Fruit fly (Drosophila melanogaster) whole organism, embryonic: ENCODE measurements around the gene Arv1.
A peak's percentile ranks its signal among the peaks of the same experiment; 100 is the strongest.

Experiments used
- CG10267 ChIP-seq: fragments of 200-800 bp; sonication (Bioruptor generic); optimal IDR thresholded peaks from 2 replicates; lab custom pipeline; 2018; ENCODE audit warnings: missing biosample characterization, mild to moderate bottlenecking, missing genetic modification characterization, moderate library complexity
- CG10321 ChIP-seq: fragments of 200-800 bp; sonication (Bioruptor generic); IDR thresholded peaks from 2 replicates; pipeline ENCODE4 v1.3.6; 2022; ENCODE audit warnings: missing biosample characterization, missing genetic modification characterization
- CG10959 ChIP-seq: fragments of 200-800 bp; sonication (Bioruptor generic); IDR thresholded peaks from 2 replicates; pipeline ENCODE4 v1.3.6; 2022; ENCODE audit warnings: missing biosample characterization, missing genetic modification characterization
- CG11504 ChIP-seq: fragments of 200-800 bp; sonication (Bioruptor generic); optimal IDR thresholded peaks from 3 replicates; lab custom pipeline; 2019; ENCODE audit warnings: missing biosample characterization, mild to moderate bottlenecking, missing genetic modification characterization, moderate library complexity
- CG13287 ChIP-seq: fragments of 200-800 bp; sonication (Bioruptor generic); IDR thresholded peaks from 2 replicates; pipeline ENCODE4 v1.3.6; 2022; ENCODE audit warnings: missing biosample characterization, missing genetic modification characterization; ENCODE audit not compliant: partially characterized antibody
- CG14710 ChIP-seq: fragments of 200-800 bp; sonication (Bioruptor generic); optimal IDR thresholded peaks from 3 replicates; lab custom pipeline; 2019; ENCODE audit warnings: missing biosample characterization, mild to moderate bottlenecking, missing genetic modification characterization, moderate library complexity
- CG1529 ChIP-seq: fragments of 200-800 bp; sonication (Bioruptor generic); optimal IDR thresholded peaks from 3 replicates; lab custom pipeline; 2018; ENCODE audit warnings: missing biosample characterization, missing genetic modification characterization
- CG15479 ChIP-seq: fragments of 200-800 bp; sonication (Bioruptor generic); optimal IDR thresholded peaks from 3 replicates; lab custom pipeline; 2019; ENCODE audit warnings: missing biosample characterization, mild to moderate bottlenecking, missing genetic modification characterization, moderate library complexity
- CG17359 ChIP-seq: fragments of 200-800 bp; sonication (Bioruptor generic); optimal IDR thresholded peaks from 3 replicates; lab custom pipeline; 2018; ENCODE audit warnings: missing biosample characterization, mild to moderate bottlenecking, missing genetic modification characterization, moderate library complexity
- CG17829 ChIP-seq: fragments of 200-800 bp; optimal IDR thresholded peaks from 2 replicates; lab custom pipeline; 2019; ENCODE audit warnings: missing biosample characterization, mild to moderate bottlenecking, missing genetic modification characterization, moderate library complexity
- CG17912 ChIP-seq: fragments of 200-800 bp; sonication (Bioruptor generic); optimal IDR thresholded peaks from 2 replicates; lab custom pipeline; 2018; ENCODE audit warnings: missing biosample characterization, mild to moderate bottlenecking, missing genetic modification characterization
- CG30020 ChIP-seq: fragments of 200-800 bp; optimal IDR thresholded peaks from 2 replicates; lab custom pipeline; 2019; ENCODE audit warnings: missing biosample characterization, mild to moderate bottlenecking, missing genetic modification characterization, moderate library complexity
- CG30403 ChIP-seq: fragments of 200-800 bp; sonication (Bioruptor generic); optimal IDR thresholded peaks from 3 replicates; lab custom pipeline; 2016; ENCODE audit warnings: missing biosample characterization, missing genetic modification characterization
- CG3995 ChIP-seq: fragments of 200-800 bp; sonication (Bioruptor generic); optimal IDR thresholded peaks from 3 replicates; lab custom pipeline; 2016; ENCODE audit warnings: missing biosample characterization, missing genetic modification characterization
- CG4617 ChIP-seq: fragments of 200-800 bp; sonication (Bioruptor generic); optimal IDR thresholded peaks from 3 replicates; lab custom pipeline; 2016; ENCODE audit warnings: missing biosample characterization, missing genetic modification characterization, borderline replicate concordance
- CG4707 ChIP-seq: fragments of 200-800 bp; sonication (Bioruptor generic); optimal IDR thresholded peaks from 2 replicates; lab custom pipeline; 2018; ENCODE audit warnings: missing biosample characterization, mild to moderate bottlenecking, missing genetic modification characterization, moderate library complexity
- CG4854 ChIP-seq: fragments of 200-800 bp; sonication (Bioruptor generic); optimal IDR thresholded peaks from 2 replicates; lab custom pipeline; 2016; ENCODE audit warnings: missing biosample characterization, missing genetic modification characterization, inconsistent platforms
- CG6272 ChIP-seq: fragments of 200-800 bp; sonication (Bioruptor generic); IDR thresholded peaks from 2 replicates; pipeline ENCODE4 v1.3.6; 2022; ENCODE audit warnings: missing biosample characterization, missing genetic modification characterization
- CG7357 ChIP-seq: fragments of 200-800 bp; sonication (Bioruptor generic); IDR thresholded peaks from 3 replicates; pipeline ENCODE4 v1.3.6; 2022; ENCODE audit warnings: missing biosample characterization, missing genetic modification characterization
- CG7839 ChIP-seq: fragments of 200-800 bp; sonication (Bioruptor generic); optimal IDR thresholded peaks from 3 replicates; lab custom pipeline; 2018; ENCODE audit warnings: missing biosample characterization, mild to moderate bottlenecking, missing genetic modification characterization, moderate library complexity
- CG7963 ChIP-seq: fragments of 200-800 bp; sonication (Bioruptor generic); IDR thresholded peaks from 3 replicates; pipeline ENCODE4 v1.3.6; 2022; ENCODE audit warnings: missing biosample characterization, missing genetic modification characterization; ENCODE audit not compliant: partially characterized antibody
- CG8290 ChIP-seq, 3 experiments: fragments of 200-800 bp; sonication (Bioruptor generic); optimal IDR thresholded peaks; 2 replicates each; lab custom pipeline; 2016 to 2019; ENCODE audit warnings: missing biosample characterization in 3 of 3, missing genetic modification characterization in 3 of 3, mild to moderate bottlenecking in 2 of 3, moderate library complexity in 1 of 3
- CG9437 ChIP-seq: fragments of 200-800 bp; sonication (Bioruptor generic); optimal IDR thresholded peaks from 2 replicates; lab custom pipeline; 2018; ENCODE audit warnings: missing biosample characterization, mild to moderate bottlenecking, missing genetic modification characterization
- Deaf1 ChIP-seq: fragments of 200-800 bp; optimal IDR thresholded peaks from 3 replicates; lab custom pipeline; 2019; ENCODE audit warnings: missing biosample characterization, mild to moderate bottlenecking, missing genetic modification characterization, moderate library complexity
- Dp ChIP-seq: fragments of 200-800 bp; sonication (Bioruptor generic); optimal IDR thresholded peaks from 2 replicates; lab custom pipeline; 2018; ENCODE audit warnings: missing biosample characterization, mild to moderate bottlenecking, missing genetic modification characterization, moderate library complexity
- Fer3 ChIP-seq: fragments of 200-800 bp; sonication (Bioruptor generic); optimal IDR thresholded peaks from 2 replicates; lab custom pipeline; 2018; ENCODE audit warnings: missing biosample characterization, mild to moderate bottlenecking, missing genetic modification characterization, moderate library complexity
- Hr3 ChIP-seq: fragments of 200-800 bp; sonication (Bioruptor generic); optimal IDR thresholded peaks from 3 replicates; lab custom pipeline; 2016; ENCODE audit warnings: missing biosample characterization, missing genetic modification characterization
- MBD-R2 ChIP-seq: fragments of 200-800 bp; sonication (Bioruptor generic); IDR thresholded peaks from 2 replicates; pipeline ENCODE4 v1.3.6; 2022; ENCODE audit warnings: missing biosample characterization, missing genetic modification characterization
- Med ChIP-seq: fragments of 200-800 bp; sonication (Bioruptor generic); peaks from one replicate; lab custom pipeline; 2016; ENCODE audit warnings: missing biosample characterization, missing genetic modification characterization, mild to moderate bottlenecking, inconsistent platforms, moderate library complexity
- NFAT ChIP-seq: fragments of 200-800 bp; sonication (Bioruptor generic); IDR thresholded peaks from 2 replicates; pipeline ENCODE4 v1.3.6; 2022; ENCODE audit warnings: missing biosample characterization, missing genetic modification characterization
- Oli ChIP-seq: fragments of 200-800 bp; sonication (Bioruptor generic); optimal IDR thresholded peaks from 2 replicates; lab custom pipeline; 2018; ENCODE audit warnings: missing biosample characterization, mild to moderate bottlenecking, missing genetic modification characterization, moderate library complexity
- Opbp ChIP-seq: fragments of 200-800 bp; sonication (Bioruptor generic); IDR thresholded peaks from 3 replicates; pipeline ENCODE4 v1.3.6; 2022; ENCODE audit warnings: missing biosample characterization, missing genetic modification characterization; ENCODE audit not compliant: partially characterized antibody
- Scr ChIP-seq: fragments of 200-800 bp; sonication (Bioruptor generic); IDR thresholded peaks from 2 replicates; pipeline ENCODE4 v1.3.6; 2022; ENCODE audit warnings: missing biosample characterization, missing genetic modification characterization; ENCODE audit not compliant: partially characterized antibody
- YL-1 ChIP-seq: fragments of 200-800 bp; sonication (Bioruptor generic); optimal IDR thresholded peaks from 3 replicates; lab custom pipeline; 2017; ENCODE audit warnings: missing biosample characterization, mild to moderate bottlenecking, missing genetic modification characterization
- ara ChIP-seq: fragments of 200-800 bp; sonication (Bioruptor generic); IDR thresholded peaks from 2 replicates; pipeline ENCODE4 v1.3.6; 2022; ENCODE audit warnings: missing biosample characterization, missing genetic modification characterization
- croc ChIP-seq: fragments of 200-800 bp; sonication (Bioruptor generic); conservative IDR thresholded peaks from 3 replicates; pipeline ENCODE4 v1.3.6; 2022; ENCODE audit warnings: missing biosample characterization, missing genetic modification characterization
- cwo ChIP-seq: fragments of 200-800 bp; sonication (Bioruptor generic); optimal IDR thresholded peaks from 3 replicates; lab custom pipeline; 2017; ENCODE audit warnings: missing biosample characterization, missing genetic modification characterization, mild to moderate bottlenecking, moderate library complexity, missing genetic modification reagents
- dm ChIP-seq: fragments of 200-800 bp; sonication (Bioruptor generic); optimal IDR thresholded peaks from 3 replicates; lab custom pipeline; 2016; ENCODE audit warnings: missing biosample characterization, missing genetic modification characterization
- ewg ChIP-seq: fragments of 200-800 bp; sonication (Bioruptor generic); optimal IDR thresholded peaks from 3 replicates; lab custom pipeline; 2017; ENCODE audit warnings: mild to moderate bottlenecking, missing biosample characterization, missing genetic modification reagents, missing genetic modification characterization
- gce ChIP-seq: fragments of 200-800 bp; sonication (Bioruptor generic); IDR thresholded peaks from 3 replicates; pipeline ENCODE4 v1.3.6; 2022; ENCODE audit warnings: missing biosample characterization, missing genetic modification characterization
- gfzf ChIP-seq: fragments of 200-800 bp; sonication (Bioruptor generic); optimal IDR thresholded peaks from 2 replicates; lab custom pipeline; 2016; ENCODE audit warnings: missing biosample characterization, mild to moderate bottlenecking, missing genetic modification characterization, moderate library complexity
- jumu ChIP-seq: fragments of 200-800 bp; sonication (Bioruptor generic); optimal IDR thresholded peaks from 3 replicates; lab custom pipeline; 2016; ENCODE audit warnings: missing biosample characterization, missing genetic modification characterization
- nerfin-1 ChIP-seq: fragments of 200-800 bp; sonication (Bioruptor generic); optimal IDR thresholded peaks from 3 replicates; lab custom pipeline; 2019; ENCODE audit warnings: missing biosample characterization, mild to moderate bottlenecking, missing genetic modification characterization, moderate library complexity
- pho ChIP-seq: fragments of 200-800 bp; sonication (Bioruptor generic); optimal IDR thresholded peaks from 2 replicates; lab custom pipeline; 2016; ENCODE audit warnings: missing biosample characterization, missing genetic modification characterization
- phol ChIP-seq: fragments of 200-800 bp; sonication (Bioruptor generic); optimal IDR thresholded peaks from 3 replicates; lab custom pipeline; 2018; ENCODE audit warnings: missing biosample characterization, mild to moderate bottlenecking, missing genetic modification characterization, moderate library complexity
- repo ChIP-seq: fragments of 200-800 bp; sonication (Bioruptor generic); optimal IDR thresholded peaks from 2 replicates; lab custom pipeline; 2016; ENCODE audit warnings: missing biosample characterization, missing genetic modification characterization
- sr ChIP-seq: fragments of 200-800 bp; sonication (Bioruptor generic); IDR thresholded peaks from 3 replicates; pipeline ENCODE4 v1.3.6; 2022; ENCODE audit warnings: missing biosample characterization, missing genetic modification characterization
- trem ChIP-seq: fragments of 200-800 bp; optimal IDR thresholded peaks from 3 replicates; lab custom pipeline; 2019; ENCODE audit warnings: missing biosample characterization, mild to moderate bottlenecking, missing genetic modification characterization, moderate library complexity
- zen ChIP-seq: fragments of 200-800 bp; sonication (Bioruptor generic); optimal IDR thresholded peaks from 3 replicates; lab custom pipeline; 2018; ENCODE audit warnings: missing biosample characterization, mild to moderate bottlenecking, missing genetic modification characterization, moderate library complexity

The Arv1 gene

DNA sequence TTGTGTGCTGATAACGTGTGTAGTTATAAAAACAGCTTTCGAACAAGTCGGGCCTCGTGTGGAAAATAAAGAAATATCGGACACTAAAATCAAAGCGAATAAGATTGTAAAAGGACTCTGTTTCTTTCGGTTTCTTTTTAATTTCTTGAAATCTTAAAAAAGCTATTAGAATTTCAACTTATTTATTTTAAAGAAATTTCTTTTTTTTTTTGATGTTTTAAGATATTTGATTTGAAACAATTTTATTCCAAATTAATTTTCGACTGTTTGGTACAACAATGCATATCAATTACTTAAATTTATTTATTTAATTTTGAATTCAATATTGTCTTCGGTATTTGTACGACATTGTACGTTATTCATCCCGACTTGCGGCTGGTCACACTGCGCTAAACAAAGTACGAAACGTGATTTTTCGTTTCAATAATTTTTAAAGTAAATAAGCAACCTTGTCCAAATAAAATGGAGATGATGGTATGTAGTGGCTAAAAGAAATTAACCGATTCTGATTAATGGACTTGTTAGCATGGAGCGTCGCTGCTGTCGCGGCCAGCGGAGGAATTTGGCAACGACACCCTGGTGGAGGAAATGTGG is 36.3 kb downstream of the Arv1 start, which contains the start of the genes CG7202 and CG7519:
Gene CG7202, minus strand, starts transcription at position 51 of the 594 bp plus-strand sequence.
Gene CG7519, plus strand, starts transcription at position 361 of the 594 bp plus-strand sequence.
- TF ChIP-seq CG3995 = peak; percentile 43
- peak; percentile 24 for TF ChIP-seq Med (GFP tag; lab: Kevin White, UChicago)
- TF ChIP-seq YL-1 (GFP tag; lab: Kevin White, UChicago) = peak; percentile 33
- TF ChIP-seq Opbp (GFP tag; lab: Robert Waterston, UW) = no peak
- peak; percentile 33 for TF ChIP-seq nerfin-1
- no peak for TF ChIP-seq croc (GFP tag; lab: Robert Waterston, UW)
- TF ChIP-seq CG4854 (GFP tag; lab: Kevin White, UChicago) = no peak
- no peak for TF ChIP-seq Deaf1 (tag; lab: Kevin White, UChicago)
- TF ChIP-seq zen (tag; lab: Kevin White, UChicago) = no peak
- no peak for TF ChIP-seq CG4707 (GFP tag; lab: Kevin White, UChicago)
- no peak for TF ChIP-seq Oli (tag; lab: Kevin White, UChicago)
- TF ChIP-seq CG7839 (tag; lab: Kevin White, UChicago) = no peak
- TF ChIP-seq CG10959 = no peak
- TF ChIP-seq sr (GFP tag; lab: Robert Waterston, UW) = no peak
- TF ChIP-seq CG6272 = no peak
- no peak for TF ChIP-seq CG17912
- no peak for TF ChIP-seq CG30403
- peak; percentile 27; the same call in 1 of the 3 replicates for TF ChIP-seq gce
- no peak for TF ChIP-seq jumu (GFP tag; lab: Kevin White, UChicago)
- no peak for TF ChIP-seq CG15479 (GFP tag; lab: Kevin White, UChicago)
- no peak for TF ChIP-seq NFAT (GFP tag; lab: Robert Waterston, UW)
- no peak for TF ChIP-seq CG30020 (tag; lab: Kevin White, UChicago)
- TF ChIP-seq CG14710 (tag; lab: Kevin White, UChicago) = peak; percentile 9
- no peak for TF ChIP-seq repo (GFP tag; lab: Kevin White, UChicago)
- TF ChIP-seq CG8290 (GFP tag; optimal IDR thresholded peaks at IDR 0.05; lab: Kevin White, UChicago) = peak; percentile 13
- TF ChIP-seq CG8290 (tag; optimal IDR thresholded peaks at IDR 0.05; lab: Kevin White, UChicago) = no peak
- no peak for TF ChIP-seq CG7963 (GFP tag; lab: Robert Waterston, UW)
- TF ChIP-seq Hr3 (GFP tag; lab: Kevin White, UChicago) = no peak
- peak; percentile 47 for TF ChIP-seq trem
- peak; percentile 14 for TF ChIP-seq CG17829 (tag; lab: Kevin White, UChicago)
- peak; percentile 8 for TF ChIP-seq CG10267 (tag; lab: Kevin White, UChicago)
- no peak for TF ChIP-seq CG9437 (GFP tag; lab: Kevin White, UChicago)
- TF ChIP-seq cwo = no peak
- TF ChIP-seq phol (tag; lab: Kevin White, UChicago) = peak; percentile 9
- no peak for TF ChIP-seq CG10321 (GFP tag; lab: Robert Waterston, UW)
- TF ChIP-seq Dp (GFP tag; lab: Kevin White, UChicago) = peak; percentile 42
- TF ChIP-seq ewg (GFP tag; lab: Kevin White, UChicago) = no peak
- no peak for TF ChIP-seq CG7357 (GFP tag; lab: Robert Waterston, UW)
- TF ChIP-seq pho (GFP tag; lab: Kevin White, UChicago) = no peak
- TF ChIP-seq CG11504 (tag; lab: Kevin White, UChicago) = no peak
- TF ChIP-seq gfzf (GFP tag; lab: Kevin White, UChicago) = peak; percentile 67
- TF ChIP-seq CG1529 (GFP tag; lab: Kevin White, UChicago) = no peak
- no peak for TF ChIP-seq CG17359
- TF ChIP-seq ara (GFP tag; lab: Robert Waterston, UW) = no peak
- peak; percentile 26; the same call in 1 of the 2 replicates for TF ChIP-seq CG13287 (GFP tag; lab: Robert Waterston, UW)
- peak; percentile 38 for TF ChIP-seq dm (GFP tag; lab: Kevin White, UChicago)
- TF ChIP-seq CG4617 (GFP tag; lab: Kevin White, UChicago) = peak; percentile 64
- TF ChIP-seq Fer3 (tag; lab: Kevin White, UChicago) = no peak
- TF ChIP-seq Scr (GFP tag; lab: Robert Waterston, UW) = 0 out of 2 replicates have a peak, but pooled peaks have one; percentile 12
- peak; percentile 45; the same call in 1 of the 2 replicates for TF ChIP-seq MBD-R2 (GFP tag; lab: Robert Waterston, UW)
